Worm (Caenorhabditis elegans) whole organism, midembryonic: ENCODE measurements around the gene F47B7.3.

Experiments used
- T22C8.4 ChIP-seq: fragments of 200-800 bp; sonication (Bioruptor generic); IDR thresholded peaks from 2 replicates; pipeline ENCODE4 v1.3.6; 2022; ENCODE audit warnings: missing genetic modification characterization, missing compliant biosample characterization
- cog-1 ChIP-seq: sonication (generic microtip); optimal IDR thresholded peaks from 2 replicates; lab custom pipeline; 2016; ENCODE audit warnings: missing genetic modification characterization, missing compliant biosample characterization
- flt-1 ChIP-seq: fragments of 200-800 bp; sonication (Bioruptor generic); IDR thresholded peaks from 2 replicates; pipeline ENCODE4 v1.3.6; 2022; ENCODE audit warnings: missing genetic modification characterization, missing compliant biosample characterization
- klf-2 ChIP-seq: fragments of 200-800 bp; sonication (Bioruptor generic); conservative IDR thresholded peaks from 2 replicates; pipeline ENCODE4 v1.3.6; 2022; ENCODE audit warnings: missing genetic modification reagents, missing genetic modification characterization, missing compliant biosample characterization
- med-1 ChIP-seq: sonication (generic microtip); optimal IDR thresholded peaks from 2 replicates; lab custom pipeline; 2017; ENCODE audit warnings: missing genetic modification characterization, mild to moderate bottlenecking, missing compliant biosample characterization, antibody characterized with exemption, missing genetic modification reagents; ENCODE audit not compliant: insufficient read depth
- ref-1 ChIP-seq: fragments of 200-800 bp; sonication (Bioruptor generic); conservative IDR thresholded peaks from 2 replicates; pipeline ENCODE4 v1.3.6; 2022; ENCODE audit warnings: missing genetic modification reagents, missing genetic modification characterization, missing compliant biosample characterization
- tab-1 ChIP-seq: fragments of 200-800 bp; sonication (Bioruptor generic); IDR thresholded peaks from 2 replicates; pipeline ENCODE4 v1.3.6; 2022; ENCODE audit warnings: missing genetic modification characterization, missing compliant biosample characterization
- ztf-23 ChIP-seq: fragments of 200-800 bp; sonication (Bioruptor generic); IDR thresholded peaks from 2 replicates; pipeline ENCODE4 v1.3.6; 2022; ENCODE audit warnings: missing genetic modification reagents, missing genetic modification characterization, missing compliant biosample characterization
- ztf-29 ChIP-seq: fragments of 200-800 bp; sonication (Bioruptor generic); IDR thresholded peaks from 2 replicates; pipeline ENCODE4 v1.3.6; 2022; ENCODE audit warnings: missing genetic modification reagents, missing genetic modification characterization, missing compliant biosample characterization

- no peak for TF ChIP-seq med-1 (GFP tag; lab: Kevin White, UChicago)
- TF ChIP-seq cog-1: no peak
- TF ChIP-seq T22C8.4 (GFP tag; lab: Robert Waterston, UW): no peak
- no peak for TF ChIP-seq tab-1 (GFP tag; lab: Robert Waterston, UW)
- TF ChIP-seq klf-2: no peak
- no peak for TF ChIP-seq flt-1 (GFP tag; lab: Robert Waterston, UW)
- TF ChIP-seq ref-1 (GFP tag; lab: Robert Waterston, UW): no peak
- TF ChIP-seq ztf-23 (GFP tag; lab: Robert Waterston, UW): no peak
- TF ChIP-seq ztf-29 (GFP tag; lab: Robert Waterston, UW): no peak
Observed at ce11 chrX:3798288-3798687, 34.1 kb upstream of the F47B7.3 start.
